Fruit fly (Drosophila melanogaster) whole organism, pupa: ENCODE measurements around the gene Lsd-1.

Experiments
- CG10348 ChIP-seq: fragments of 200-800 bp; sonication (Bioruptor generic); IDR thresholded peaks from 2 replicates; pipeline ENCODE4 v1.3.6; 2022; ENCODE audit warnings: missing biosample characterization, missing genetic modification characterization
- CG12605 ChIP-seq: fragments of 200-800 bp; sonication (Bioruptor generic); IDR thresholded peaks from 2 replicates; pipeline ENCODE4 v1.3.6; 2022; ENCODE audit warnings: missing biosample characterization, missing genetic modification characterization
- CG13204 ChIP-seq: fragments of 200-800 bp; sonication (Bioruptor generic); optimal IDR thresholded peaks from 2 replicates; lab custom pipeline; 2018; ENCODE audit warnings: missing biosample characterization, mild to moderate bottlenecking, missing genetic modification characterization, moderate library complexity
- CG4496 ChIP-seq: fragments of 200-800 bp; sonication (Bioruptor generic); IDR thresholded peaks from 3 replicates; pipeline ENCODE4 v1.3.6; 2022; ENCODE audit warnings: missing biosample characterization, missing genetic modification characterization
- CG8301 ChIP-seq: fragments of 200-800 bp; sonication (Bioruptor generic); optimal IDR thresholded peaks from 2 replicates; lab custom pipeline; 2018; ENCODE audit warnings: missing biosample characterization, mild to moderate bottlenecking, missing genetic modification characterization
- EcR ChIP-seq: fragments of 200-800 bp; sonication (Bioruptor generic); optimal IDR thresholded peaks from 3 replicates; lab custom pipeline; 2019; ENCODE audit warnings: missing biosample characterization, missing genetic modification characterization, mild to moderate bottlenecking, moderate library complexity, missing genetic modification reagents
- Ets98B ChIP-seq: fragments of 200-800 bp; sonication (Bioruptor generic); IDR thresholded peaks from 2 replicates; pipeline ENCODE4 v1.3.6; 2022; ENCODE audit warnings: missing biosample characterization, missing genetic modification characterization
- rn ChIP-seq: fragments of 200-800 bp; sonication (Bioruptor generic); IDR thresholded peaks from 2 replicates; pipeline ENCODE4 v1.3.6; 2022; ENCODE audit warnings: missing biosample characterization, missing genetic modification characterization

DNA sequence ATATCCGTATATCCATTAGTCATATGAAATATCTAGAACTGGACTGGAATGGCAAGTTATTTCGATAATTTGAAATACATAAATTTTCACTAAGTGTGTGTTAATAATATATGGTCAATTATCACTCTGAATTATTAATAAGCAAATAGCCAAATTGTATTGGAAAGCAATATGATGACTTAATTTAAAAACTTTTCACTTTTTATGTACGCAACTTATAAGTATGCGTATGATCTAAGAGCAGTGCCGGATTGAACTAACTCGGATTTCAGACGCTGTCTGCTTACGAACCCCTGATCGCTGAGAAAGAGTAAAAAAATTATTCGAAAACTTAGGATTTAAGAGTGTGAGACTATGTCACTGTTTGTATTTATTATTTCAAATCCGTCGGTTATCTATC lies 42.1 kb upstream of the Lsd-1 start, which contains the start of gene CG10232:
- no peak for TF ChIP-seq Ets98B (GFP tag; lab: Robert Waterston, UW)
- no peak for TF ChIP-seq EcR (GFP tag; lab: Kevin White, UChicago)
- no peak for TF ChIP-seq CG4496
- no peak for TF ChIP-seq CG13204
- no peak for TF ChIP-seq CG12605 (GFP tag; lab: Robert Waterston, UW)
- TF ChIP-seq rn (GFP tag; lab: Robert Waterston, UW) = no peak
- TF ChIP-seq CG10348 (GFP tag; lab: Robert Waterston, UW) = no peak
- no peak for TF ChIP-seq CG8301 (tag; lab: Kevin White, UChicago)
